Worm (Caenorhabditis elegans) whole organism, L3 larva: ENCODE data around the gene F07E5.8.

Experiments used
- R02D3.7 ChIP-seq: fragments of 150-350 bp; optimal IDR thresholded peaks from 2 replicates; lab custom pipeline; 2014; ENCODE audit warnings: missing biosample characterization, missing genetic modification characterization
- ceh-28 ChIP-seq: fragments of 150-350 bp; optimal IDR thresholded peaks from 2 replicates; lab custom pipeline; 2014; ENCODE audit warnings: missing biosample characterization, missing genetic modification reagents, missing genetic modification characterization
- ceh-82 ChIP-seq: fragments of 150-350 bp; optimal IDR thresholded peaks from 2 replicates; lab custom pipeline; 2014; ENCODE audit warnings: missing biosample characterization, missing genetic modification characterization
- ceh-9 ChIP-seq: sonication (generic microtip); optimal IDR thresholded peaks from 2 replicates; lab custom pipeline; 2018; ENCODE audit warnings: missing biosample characterization, missing genetic modification characterization
- elt-3 ChIP-seq, 3 experiments: fragments of 150-350 bp in 1 of 3; sonication (generic microtip) in 2 of 3; optimal IDR thresholded peaks; 2 replicates in 2 of 3; 4 replicates in 1 of 3; lab custom pipeline; 2014 to 2017; ENCODE audit warnings: missing biosample characterization in 3 of 3, missing genetic modification characterization in 3 of 3
- fos-1 ChIP-seq: fragments of 150-350 bp; optimal IDR thresholded peaks from 2 replicates; lab custom pipeline; 2014; ENCODE audit warnings: missing biosample characterization, missing genetic modification characterization
- nfya-1 ChIP-seq: sonication (generic microtip); optimal IDR thresholded peaks from 2 replicates; lab custom pipeline; 2017; ENCODE audit warnings: missing genetic modification characterization, mild to moderate bottlenecking, missing compliant biosample characterization, antibody characterized with exemption, moderate library complexity; ENCODE audit not compliant: insufficient read depth
- nhr-237 ChIP-seq: fragments of 150-350 bp; optimal IDR thresholded peaks from 2 replicates; lab custom pipeline; 2014; ENCODE audit warnings: missing biosample characterization, missing genetic modification characterization
- nhr-43 ChIP-seq: sonication (generic microtip); optimal IDR thresholded peaks from 2 replicates; lab custom pipeline; 2016; ENCODE audit warnings: mild to moderate bottlenecking, missing genetic modification characterization, missing compliant biosample characterization; ENCODE audit not compliant: poor library complexity, severe bottlenecking
- nhr-77 ChIP-seq: fragments of 150-350 bp; optimal IDR thresholded peaks from 2 replicates; lab custom pipeline; 2014; ENCODE audit warnings: missing biosample characterization, missing genetic modification characterization
- pha-4 ChIP-seq: fragments of 150-350 bp; optimal IDR thresholded peaks from 2 replicates; lab custom pipeline; 2014; ENCODE audit warnings: missing biosample characterization, missing genetic modification reagents, missing genetic modification characterization
- pqm-1 ChIP-seq: fragments of 150-350 bp; optimal IDR thresholded peaks from 2 replicates; lab custom pipeline; 2017; ENCODE audit warnings: missing biosample characterization, missing genetic modification characterization, inconsistent platforms
- unc-39 ChIP-seq: sonication (generic microtip); optimal IDR thresholded peaks from 4 replicates; lab custom pipeline; 2017; ENCODE audit warnings: missing biosample characterization, missing genetic modification characterization
- unc-62 ChIP-seq: fragments of 150-350 bp; sonication (generic microtip); optimal IDR thresholded peaks from 4 replicates; lab custom pipeline; 2014; ENCODE audit warnings: missing biosample characterization, missing genetic modification reagents, missing genetic modification characterization

DNA sequence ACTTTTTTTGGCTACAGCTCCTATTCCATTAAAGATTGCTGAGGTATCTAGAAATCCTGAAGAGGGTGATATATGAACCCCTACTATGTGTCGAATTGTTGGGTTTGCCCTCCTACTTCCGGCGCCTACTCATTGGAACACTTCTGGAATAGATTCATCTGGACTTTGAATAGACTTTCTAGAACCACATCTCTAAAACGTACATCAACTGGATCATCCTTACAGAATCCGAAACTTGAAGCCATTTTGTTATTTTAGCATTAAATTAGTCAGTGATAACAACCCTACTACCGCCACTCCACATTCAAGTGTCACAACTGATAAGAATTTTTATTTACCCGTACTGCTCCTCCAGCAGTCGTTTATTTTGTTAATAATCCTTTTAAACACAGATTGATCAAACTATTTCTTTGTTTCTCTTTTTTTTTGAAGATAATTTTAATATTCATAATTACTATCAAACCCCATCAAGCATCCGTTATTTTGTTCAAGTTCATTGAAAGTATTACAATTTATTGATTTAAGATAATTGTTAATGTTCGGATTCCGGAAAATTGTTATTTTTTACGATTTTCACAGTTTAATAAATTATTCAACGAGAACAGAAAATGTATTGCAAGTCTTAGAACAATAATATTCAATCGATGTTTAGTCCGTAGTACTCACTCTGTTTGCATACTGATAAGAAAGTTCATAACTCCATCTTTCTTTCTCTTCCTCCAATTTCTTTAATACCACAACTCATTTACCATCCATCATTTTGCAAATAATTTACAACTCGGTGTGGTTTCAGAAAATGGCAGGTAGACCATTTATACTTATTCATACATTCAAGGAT is 23.9 kb upstream of the F07E5.8 start, which contains the start of gene math-42:
- TF ChIP-seq ceh-82 (tag; lab: Kevin White, UChicago), result no peak
- no peak for TF ChIP-seq nhr-237 (tag; lab: Kevin White, UChicago)
- no peak for TF ChIP-seq unc-62 (GFP tag; lab: Kevin White, UChicago)
- TF ChIP-seq pqm-1 (tag; lab: Kevin White, UChicago), result no peak
- TF ChIP-seq nfya-1 (tag; lab: Kevin White, UChicago), result no peak
- TF ChIP-seq nhr-77 (tag; lab: Kevin White, UChicago), result no peak
- TF ChIP-seq R02D3.7 (tag; lab: Kevin White, UChicago), result no peak
- TF ChIP-seq unc-39 (tag; lab: Kevin White, UChicago), result no peak
- TF ChIP-seq nhr-43 (tag; lab: Kevin White, UChicago), result no peak
- no peak for TF ChIP-seq ceh-9 (tag; lab: Kevin White, UChicago)
- no peak for TF ChIP-seq elt-3 (tag; optimal IDR thresholded peaks at IDR 0.05; lab: Kevin White, UChicago)
- TF ChIP-seq ceh-28 (tag; lab: Kevin White, UChicago), result no peak
- no peak for TF ChIP-seq fos-1 (tag; lab: Kevin White, UChicago)
- TF ChIP-seq pha-4, result no peak
